Fruit fly (Drosophila melanogaster): ENCODE data around the gene Cpr92F.

Cpr92F gene

DNA sequence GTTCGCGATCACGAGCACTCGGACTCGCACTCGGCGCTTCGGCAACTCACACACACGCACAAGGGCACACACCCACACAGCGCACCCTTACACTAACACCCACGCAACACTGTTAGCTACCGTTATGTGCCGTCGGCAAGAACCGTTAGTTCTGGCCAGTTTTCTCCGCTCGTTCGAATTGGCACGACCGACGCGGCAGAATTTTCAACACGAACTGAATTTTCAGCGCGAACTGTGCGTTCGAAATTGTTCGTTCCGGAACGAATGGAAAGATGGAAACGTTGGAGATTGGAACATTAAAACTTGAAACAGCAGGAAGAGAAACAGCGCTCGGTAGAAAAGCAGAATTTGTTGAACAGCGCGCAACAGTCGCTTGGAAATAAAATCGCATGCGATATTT is 45.0 kb downstream of the Cpr92F start, which contains the start of gene Oamb:
Gene Oamb, minus strand, starts transcription at position 218 of the 400 bp plus-strand sequence.
- TF ChIP-seq CG13894 (tag; optimal IDR thresholded peaks at IDR 0.05): peak; percentile 8
- TF ChIP-seq CG8089 (GFP tag; optimal IDR thresholded peaks at IDR 0.05): no peak
- no peak for TF ChIP-seq CG8290 (GFP tag; optimal IDR thresholded peaks at IDR 0.05)
- peak in 1 of 2 experiments; percentile 16 for TF ChIP-seq CG8290 (tag; optimal IDR thresholded peaks at IDR 0.05)
- no peak for TF ChIP-seq Fer3 (tag; optimal IDR thresholded peaks at IDR 0.05)
- no peak for TF ChIP-seq lov (optimal IDR thresholded peaks at IDR 0.05)
- no peak for TF ChIP-seq lov (GFP tag; IDR thresholded peaks at IDR 0.05)
- peak; percentile 59 for TF ChIP-seq Jarid2 (GFP tag; optimal IDR thresholded peaks at IDR 0.05)
- no peak for TF ChIP-seq Ets65A (GFP tag)
- TF ChIP-seq Asciz (GFP tag; optimal IDR thresholded peaks at IDR 0.05): no peak
- TF ChIP-seq gce (GFP tag; IDR thresholded peaks at IDR 0.05): no peak
- no peak for TF ChIP-seq dan (GFP tag; IDR thresholded peaks at IDR 0.05)
- TF ChIP-seq Atf6 (GFP tag; IDR thresholded peaks at IDR 0.05): no peak
- peak; percentile 25 for TF ChIP-seq scrt (GFP tag; optimal IDR thresholded peaks at IDR 0.05)
- no peak for TF ChIP-seq Xrp1 (GFP tag; IDR thresholded peaks at IDR 0.05)
- no peak for TF ChIP-seq CG3838 (GFP tag; optimal IDR thresholded peaks at IDR 0.05)
- TF ChIP-seq Deaf1 (tag; optimal IDR thresholded peaks at IDR 0.05): peak; percentile 87
- TF ChIP-seq CG15479 (GFP tag; optimal IDR thresholded peaks at IDR 0.05): peak; percentile 16
- TF ChIP-seq crol (GFP tag; IDR thresholded peaks at IDR 0.05): no peak
- no peak for TF ChIP-seq CG16813 (GFP tag; IDR thresholded peaks at IDR 0.05; ENCODE audit: partially characterized antibody)
- TF ChIP-seq abd-A (tag; optimal IDR thresholded peaks at IDR 0.05): peak; percentile 30
- TF ChIP-seq NFAT (GFP tag; IDR thresholded peaks at IDR 0.05): no peak
- peak; percentile 59 for TF ChIP-seq CG1529 (GFP tag; optimal IDR thresholded peaks at IDR 0.05)
- no peak for TF ChIP-seq Doc2 (GFP tag; IDR thresholded peaks at IDR 0.05)
- no peak for TF ChIP-seq otp (GFP tag; IDR thresholded peaks at IDR 0.05)
- no peak for TF ChIP-seq nau (GFP tag; optimal IDR thresholded peaks at IDR 0.05)
- peak; percentile 14; the same call in 1 of the 2 replicates for TF ChIP-seq amos (GFP tag; IDR thresholded peaks at IDR 0.05; ENCODE audit: partially characterized antibody)
- no peak for TF ChIP-seq ap (GFP tag; IDR thresholded peaks at IDR 0.05)
- TF ChIP-seq Dref (GFP tag; IDR thresholded peaks at IDR 0.05): no peak
- peak; percentile 96 for TF ChIP-seq pfk (GFP tag; optimal IDR thresholded peaks at IDR 0.05)

DNA sequence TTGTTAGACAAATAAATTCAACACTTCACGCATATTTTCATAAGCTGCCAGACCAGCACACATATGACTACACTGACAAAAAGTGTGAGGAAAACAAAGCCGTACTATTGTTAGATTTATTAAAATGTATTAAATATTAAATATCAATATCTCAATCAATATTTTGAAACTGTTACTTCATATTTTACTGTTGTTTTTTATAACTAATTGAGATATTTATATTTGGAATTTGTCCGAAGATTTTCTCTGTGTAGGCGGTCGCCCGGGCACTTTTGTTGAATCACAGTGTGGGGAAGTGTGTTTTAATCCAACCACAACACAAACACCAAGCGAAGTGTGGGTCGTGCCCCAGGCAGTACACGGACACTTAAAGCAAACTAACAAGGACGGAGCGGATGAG is 49.9 kb downstream of the Cpr92F start:
- TF ChIP-seq fd96Cb (tag; optimal IDR thresholded peaks at IDR 0.05): no peak
- no peak for TF ChIP-seq ems (GFP tag; optimal IDR thresholded peaks at IDR 0.05)
- TF ChIP-seq Six4 (GFP tag; optimal IDR thresholded peaks at IDR 0.05): no peak
- TF ChIP-seq CG6689 (GFP tag; IDR thresholded peaks at IDR 0.05): no peak
- no peak for TF ChIP-seq Lim3 (GFP tag; IDR thresholded peaks at IDR 0.05)
- TF ChIP-seq CG3847 (GFP tag; IDR thresholded peaks at IDR 0.05): 0 out of 2 replicates have a peak, but pooled peaks have one; percentile 15
- no peak for TF ChIP-seq lov (optimal IDR thresholded peaks at IDR 0.05)
- TF ChIP-seq lov (GFP tag; IDR thresholded peaks at IDR 0.05): no peak
- TF ChIP-seq CG33557 (GFP tag; optimal IDR thresholded peaks at IDR 0.05): no peak
- no peak for TF ChIP-seq CG32767 (GFP tag; IDR thresholded peaks at IDR 0.05)
- TF ChIP-seq gce (GFP tag; IDR thresholded peaks at IDR 0.05): no peak
- no peak for TF ChIP-seq shn (GFP tag; optimal IDR thresholded peaks at IDR 0.05)
- no peak for TF ChIP-seq zfh2 (GFP tag; optimal IDR thresholded peaks at IDR 0.05)
- peak; percentile 31 for TF ChIP-seq CG3281 (GFP tag; optimal IDR thresholded peaks at IDR 0.05)
- peak; percentile 31; the same call in 1 of the 3 replicates for TF ChIP-seq dysf (GFP tag; IDR thresholded peaks at IDR 0.05)
- no peak for TF ChIP-seq CG1024 (GFP tag; IDR thresholded peaks at IDR 0.05)
- no peak for TF ChIP-seq CG8388 (GFP tag; optimal IDR thresholded peaks at IDR 0.05)
- TF ChIP-seq Hr51 (GFP tag; optimal IDR thresholded peaks at IDR 0.05): peak in 1 of 2 experiments; percentile 30
- TF ChIP-seq CG13296 (GFP tag; optimal IDR thresholded peaks at IDR 0.05): peak; percentile 12
- no peak for TF ChIP-seq vnd (GFP tag; IDR thresholded peaks at IDR 0.05; ENCODE audit: partially characterized antibody)
- no peak for TF ChIP-seq Bgb (GFP tag; IDR thresholded peaks at IDR 0.05; ENCODE audit: partially characterized antibody)
- TF ChIP-seq Max (GFP tag; optimal IDR thresholded peaks at IDR 0.05): no peak
- TF ChIP-seq CG14710 (tag; optimal IDR thresholded peaks at IDR 0.05): no peak
- no peak for TF ChIP-seq ind (GFP tag; optimal IDR thresholded peaks at IDR 0.05)
- no peak for TF ChIP-seq tap (tag; optimal IDR thresholded peaks at IDR 0.05)
- no peak for TF ChIP-seq bcd (GFP tag; optimal IDR thresholded peaks at IDR 0.05)
